Fruit fly (Drosophila melanogaster): ENCODE results near the gene per.

The per gene

DNA sequence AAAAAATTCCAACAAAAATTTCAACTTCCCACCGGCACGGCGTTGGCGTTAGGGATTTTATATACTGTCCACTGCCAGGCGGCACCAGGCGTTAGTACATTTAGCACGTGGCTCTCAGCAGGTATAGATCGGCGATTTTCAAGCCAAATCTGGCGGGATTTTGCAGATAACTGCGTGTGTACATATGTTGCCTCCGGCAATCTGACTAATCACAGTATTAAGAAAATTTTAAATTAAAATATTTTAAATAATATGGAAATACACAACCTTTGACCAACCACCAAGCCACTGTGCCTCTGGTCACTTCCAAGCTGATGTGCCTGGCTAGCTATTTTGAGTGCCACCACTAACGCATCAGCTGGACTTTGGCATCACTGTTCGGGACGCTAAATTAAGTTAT lies 46.7 kb downstream of the per start, which contains the start of the genes ttm50 and CG2712 (continued):
- peak; percentile 93 for TF ChIP-seq CG2712 (tag; optimal IDR thresholded peaks at IDR 0.05)
- TF ChIP-seq CG14014 (GFP tag; IDR thresholded peaks at IDR 0.05), result peak; percentile 14; the same call in 1 of the 2 replicates

dm6 chrX:2738663-2739062 lies 53.3 kb downstream of the per start, which contains the start of gene crm:
TSS of gene crm (minus strand) at chrX:2738773.
- peak; percentile 34; the same call in 1 of the 2 replicates for TF ChIP-seq unc-4 (GFP tag; IDR thresholded peaks at IDR 0.05; ENCODE audit: partially characterized antibody)
- peak; percentile 26; the same call in 1 of the 2 replicates for TF ChIP-seq CG13287 (GFP tag; IDR thresholded peaks at IDR 0.05; ENCODE audit: partially characterized antibody)
- TF ChIP-seq Med (GFP tag), result peak; percentile 45
- peak; percentile 98 for TF ChIP-seq Sry-β (GFP tag; optimal IDR thresholded peaks at IDR 0.05)
- peak; percentile 0 for TF ChIP-seq CG10267 (tag; optimal IDR thresholded peaks at IDR 0.05)
- TF ChIP-seq Dp (GFP tag; optimal IDR thresholded peaks at IDR 0.05), result peak; percentile 4
- TF ChIP-seq unpg (GFP tag; optimal IDR thresholded peaks at IDR 0.05), result no peak
- peak; percentile 65 for TF ChIP-seq vvl (GFP tag; IDR thresholded peaks at IDR 0.05)
- peak; percentile 20 for TF ChIP-seq BEAF-32 (GFP tag; optimal IDR thresholded peaks at IDR 0.05)
- peak; percentile 54 for TF ChIP-seq pzg (GFP tag; optimal IDR thresholded peaks at IDR 0.05)
- peak; percentile 99 for TF ChIP-seq CG17186 (GFP tag; optimal IDR thresholded peaks at IDR 0.05)
- peak; percentile 15 for TF ChIP-seq HmgZ (tag; optimal IDR thresholded peaks at IDR 0.05)
- TF ChIP-seq CG6765 (GFP tag; optimal IDR thresholded peaks at IDR 0.05), result no peak
- TF ChIP-seq crp (GFP tag; optimal IDR thresholded peaks at IDR 0.05), result peak in 1 of 2 experiments; percentile 45
- no peak for TF ChIP-seq CG14667 (GFP tag; IDR thresholded peaks at IDR 0.05)
- peak; percentile 24 for TF ChIP-seq CG9797 (GFP tag; optimal IDR thresholded peaks at IDR 0.05)
- no peak for TF ChIP-seq lola (GFP tag; optimal IDR thresholded peaks at IDR 0.05)
- 0 out of 2 replicates have a peak, but pooled peaks have one; percentile 13 for TF ChIP-seq hbn (GFP tag; IDR thresholded peaks at IDR 0.05; ENCODE audit: partially characterized antibody)
- TF ChIP-seq CG17568 (GFP tag; optimal IDR thresholded peaks at IDR 0.05), result no peak
- no peak for TF ChIP-seq peb (GFP tag; IDR thresholded peaks at IDR 0.05)
- TF ChIP-seq cg (GFP tag; optimal IDR thresholded peaks at IDR 0.05), result no peak
- TF ChIP-seq Fer2 (tag; optimal IDR thresholded peaks at IDR 0.05), result no peak
- no peak for TF ChIP-seq CG13894 (tag; optimal IDR thresholded peaks at IDR 0.05)
- TF ChIP-seq grau (tag; optimal IDR thresholded peaks at IDR 0.05), result peak; percentile 5
- no peak for TF ChIP-seq ssp (GFP tag; IDR thresholded peaks at IDR 0.05)
- peak; percentile 68 for TF ChIP-seq CG15514 (GFP tag; optimal IDR thresholded peaks at IDR 0.05)
- peak; percentile 56 for TF ChIP-seq CG2712 (tag; optimal IDR thresholded peaks at IDR 0.05)
- no peak for TF ChIP-seq kni (GFP tag; optimal IDR thresholded peaks at IDR 0.05)
- peak; percentile 29; the same call in 1 of the 2 replicates for TF ChIP-seq E2f2 (GFP tag; IDR thresholded peaks at IDR 0.05)
- peak; percentile 8 for TF ChIP-seq CG12155 (GFP tag; optimal IDR thresholded peaks at IDR 0.05)
- TF ChIP-seq CoRest (tag; optimal IDR thresholded peaks at IDR 0.05), result peak; percentile 9
- TF ChIP-seq Myb (GFP tag; optimal IDR thresholded peaks at IDR 0.05), result peak; percentile 45
- TF ChIP-seq sug (tag; optimal IDR thresholded peaks at IDR 0.05), result peak; percentile 14
- peak; percentile 63 for TF ChIP-seq MBD-R2 (GFP tag; IDR thresholded peaks at IDR 0.05)
- TF ChIP-seq trem (tag; optimal IDR thresholded peaks at IDR 0.05), result peak; percentile 30
- TF ChIP-seq CG7839 (tag; optimal IDR thresholded peaks at IDR 0.05), result no peak
- no peak for TF ChIP-seq CG18599 (GFP tag; optimal IDR thresholded peaks at IDR 0.05)
- TF ChIP-seq Rfx (GFP tag; IDR thresholded peaks at IDR 0.05), result 0 out of 2 replicates have a peak, but pooled peaks have one; percentile 34
- TF ChIP-seq row (GFP tag; IDR thresholded peaks at IDR 0.05), result peak; percentile 85
- TF ChIP-seq CG12659 (GFP tag; optimal IDR thresholded peaks at IDR 0.05), result peak; percentile 33
- TF ChIP-seq CG32767 (GFP tag; IDR thresholded peaks at IDR 0.05), result no peak

Data from whole organism, embryonic.